Worm (Caenorhabditis elegans): ENCODE data around the gene Y47D3B.3.

DNA sequence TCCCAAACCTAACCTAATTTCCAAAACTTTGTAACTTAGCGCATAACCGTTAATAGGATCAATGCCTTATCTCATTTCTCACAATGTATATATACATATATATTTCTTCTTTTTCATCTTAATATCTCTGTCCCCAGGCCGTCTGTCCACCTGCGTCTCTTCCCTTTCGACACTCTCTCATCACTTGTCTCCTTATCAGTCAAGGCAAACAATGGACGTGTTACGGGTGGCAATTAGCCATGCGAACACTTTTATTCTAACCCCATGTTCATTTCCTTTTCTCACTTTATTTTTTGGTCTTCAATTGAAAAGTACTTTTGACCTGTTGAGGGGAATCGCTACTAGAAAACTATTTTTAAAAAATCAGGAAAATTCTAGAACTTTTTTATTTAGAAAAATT lies 40.2 kb upstream of the Y47D3B.3 start:
- no peak for TF ChIP-seq drap-1 (GFP tag; optimal IDR thresholded peaks at IDR 0.05)
- no peak for TF ChIP-seq ces-1 (GFP tag; optimal IDR thresholded peaks at IDR 0.05)
- TF ChIP-seq blmp-1 (tag; optimal IDR thresholded peaks at IDR 0.05): no peak
- no peak for TF ChIP-seq ztf-11 (tag; optimal IDR thresholded peaks at IDR 0.05)
- no peak for TF ChIP-seq nhr-76 (tag; optimal IDR thresholded peaks at IDR 0.05)
- TF ChIP-seq nhr-237 (tag; optimal IDR thresholded peaks at IDR 0.05): no peak
- TF ChIP-seq unc-120 (tag; optimal IDR thresholded peaks at IDR 0.05; ENCODE audit: poor library complexity, severe bottlenecking): no peak
- TF ChIP-seq hlh-1 (tag; optimal IDR thresholded peaks at IDR 0.05): no peak
- no peak for TF ChIP-seq unc-62 (GFP tag; optimal IDR thresholded peaks at IDR 0.05)
- TF ChIP-seq lsy-2 (tag; optimal IDR thresholded peaks at IDR 0.05): no peak
- TF ChIP-seq M03D4.4 (tag; optimal IDR thresholded peaks at IDR 0.05): no peak
- TF ChIP-seq nhr-2 (tag; optimal IDR thresholded peaks at IDR 0.05): no peak
- no peak for TF ChIP-seq unc-39 (tag; optimal IDR thresholded peaks at IDR 0.05)
- TF ChIP-seq mep-1 (tag; optimal IDR thresholded peaks at IDR 0.05): no peak
